Fruit fly (Drosophila melanogaster) whole organism, prepupa: ENCODE measurements around the gene bib.

Experiments
- CG10631 ChIP-seq: fragments of 200-800 bp; sonication (Bioruptor generic); optimal IDR thresholded peaks from 2 replicates; lab custom pipeline; 2016; ENCODE audit warnings: missing biosample characterization, missing genetic modification characterization
- CG10669 ChIP-seq: fragments of 200-800 bp; sonication (Bioruptor generic); optimal IDR thresholded peaks from 3 replicates; lab custom pipeline; 2018; ENCODE audit warnings: missing biosample characterization, mild to moderate bottlenecking, missing genetic modification characterization, moderate library complexity
- CG15336 ChIP-seq: fragments of 200-800 bp; sonication (Bioruptor generic); IDR thresholded peaks from 2 replicates; pipeline ENCODE4 v1.3.6; 2022; ENCODE audit warnings: missing biosample characterization, missing genetic modification characterization
- CG16779 ChIP-seq: fragments of 200-800 bp; sonication (Bioruptor generic); optimal IDR thresholded peaks from 3 replicates; lab custom pipeline; 2017; ENCODE audit warnings: missing biosample characterization, mild to moderate bottlenecking, missing genetic modification characterization
- CG31627 ChIP-seq: fragments of 200-800 bp; sonication (Bioruptor generic); optimal IDR thresholded peaks from 3 replicates; lab custom pipeline; 2016; ENCODE audit warnings: missing biosample characterization, missing genetic modification characterization
- CG4318 ChIP-seq: fragments of 200-800 bp; sonication (Bioruptor generic); optimal IDR thresholded peaks from 3 replicates; lab custom pipeline; 2017; ENCODE audit warnings: missing biosample characterization, mild to moderate bottlenecking, missing genetic modification characterization
- CG6163 ChIP-seq: fragments of 200-800 bp; sonication (Bioruptor generic); IDR thresholded peaks from 3 replicates; pipeline ENCODE4 v1.3.6; 2022; ENCODE audit warnings: missing biosample characterization, missing genetic modification characterization
- CG6276 ChIP-seq: fragments of 200-800 bp; sonication (Bioruptor generic); optimal IDR thresholded peaks from 2 replicates; lab custom pipeline; 2017; ENCODE audit warnings: missing biosample characterization, mild to moderate bottlenecking, missing genetic modification characterization
- CG6808 ChIP-seq: fragments of 200-800 bp; sonication (Bioruptor generic); optimal IDR thresholded peaks from 3 replicates; lab custom pipeline; 2017; ENCODE audit warnings: missing biosample characterization, missing genetic modification characterization, mild to moderate bottlenecking, moderate library complexity, missing genetic modification reagents
- CG8632 ChIP-seq: fragments of 200-800 bp; sonication (Bioruptor generic); optimal IDR thresholded peaks from 3 replicates; lab custom pipeline; 2016; ENCODE audit warnings: missing biosample characterization, missing genetic modification characterization
- Hr39 ChIP-seq: fragments of 200-800 bp; sonication (Bioruptor generic); optimal IDR thresholded peaks from 2 replicates; lab custom pipeline; 2016; ENCODE audit warnings: missing biosample characterization, missing genetic modification characterization
- Hr4 ChIP-seq: fragments of 200-800 bp; sonication (Bioruptor generic); optimal IDR thresholded peaks from 3 replicates; lab custom pipeline; 2016; ENCODE audit warnings: missing biosample characterization, missing genetic modification characterization
- OdsH ChIP-seq: fragments of 200-800 bp; sonication (Bioruptor generic); optimal IDR thresholded peaks from 3 replicates; lab custom pipeline; 2016; ENCODE audit warnings: missing biosample characterization, missing genetic modification characterization
- Smox ChIP-seq: fragments of 200-800 bp; sonication (Bioruptor generic); optimal IDR thresholded peaks from 3 replicates; lab custom pipeline; 2016; ENCODE audit warnings: missing biosample characterization, missing genetic modification characterization
- Sox14 ChIP-seq: fragments of 200-800 bp; sonication (Bioruptor generic); optimal IDR thresholded peaks from 3 replicates; lab custom pipeline; 2016; ENCODE audit warnings: missing biosample characterization, missing genetic modification characterization
- Sox15 ChIP-seq: fragments of 200-800 bp; sonication (Bioruptor generic); optimal IDR thresholded peaks from 3 replicates; lab custom pipeline; 2016; ENCODE audit warnings: missing biosample characterization, missing genetic modification characterization
- achi ChIP-seq: fragments of 200-800 bp; sonication (Bioruptor generic); optimal IDR thresholded peaks from 3 replicates; lab custom pipeline; 2016; ENCODE audit warnings: missing biosample characterization, missing genetic modification characterization
- cyc ChIP-seq: fragments of 200-800 bp; sonication (Bioruptor generic); optimal IDR thresholded peaks from 3 replicates; lab custom pipeline; 2016; ENCODE audit warnings: missing biosample characterization, missing genetic modification characterization
- eg ChIP-seq: fragments of 200-800 bp; sonication (Bioruptor generic); IDR thresholded peaks from 3 replicates; pipeline ENCODE4 v1.3.6; 2022; ENCODE audit warnings: missing biosample characterization, missing genetic modification characterization
- lz ChIP-seq: fragments of 200-800 bp; sonication (Bioruptor generic); optimal IDR thresholded peaks from 3 replicates; lab custom pipeline; 2016; ENCODE audit warnings: missing biosample characterization, missing genetic modification characterization
- net ChIP-seq: fragments of 200-800 bp; sonication (Bioruptor generic); optimal IDR thresholded peaks from 3 replicates; lab custom pipeline; 2016; ENCODE audit warnings: missing biosample characterization, missing genetic modification characterization
- pdm3 ChIP-seq: fragments of 200-800 bp; sonication (Bioruptor generic); optimal IDR thresholded peaks from 3 replicates; lab custom pipeline; 2016; ENCODE audit warnings: missing biosample characterization, missing genetic modification characterization
- svp ChIP-seq: fragments of 200-800 bp; sonication (Bioruptor generic); peaks from one replicate; lab custom pipeline; 2016; ENCODE audit warnings: missing biosample characterization, missing genetic modification characterization
- topi ChIP-seq: fragments of 200-800 bp; sonication (Bioruptor generic); optimal IDR thresholded peaks from 3 replicates; lab custom pipeline; 2016; ENCODE audit warnings: missing biosample characterization, missing genetic modification characterization
- vri ChIP-seq: fragments of 200-800 bp; sonication (Bioruptor generic); optimal IDR thresholded peaks from 3 replicates; lab custom pipeline; 2016; ENCODE audit warnings: missing biosample characterization, mild to moderate bottlenecking, missing genetic modification characterization

Gene bib

dm6 chr2L:10035786-10036364 lies 51.4 kb downstream of the bib start (continued):
- TF ChIP-seq vri (GFP tag; lab: Kevin White, UChicago) (peak; percentile 16), Hr39 (GFP tag; lab: Kevin White, UChicago) (no peak), Sox15 (no peak), Smox (GFP tag; lab: Kevin White, UChicago) (no peak), CG31627 (GFP tag; lab: Kevin White, UChicago) (no peak), eg (GFP tag; lab: Robert Waterston, UW) (peak; percentile 53; the same call in 2 of the 3 replicates), svp (GFP tag; lab: Kevin White, UChicago) (peak; percentile 11), CG10631 (GFP tag; lab: Kevin White, UChicago) (peak; percentile 33), CG10669 (GFP tag; lab: Kevin White, UChicago) (peak; percentile 42), CG8632 (GFP tag; lab: Kevin White, UChicago) (peak; percentile 52), net (GFP tag; lab: Kevin White, UChicago) (peak; percentile 56), CG4318 (GFP tag; lab: Kevin White, UChicago) (peak; percentile 4), lz (no peak), CG6808 (GFP tag; lab: Kevin White, UChicago) (peak; percentile 27), Sox14 (GFP tag; lab: Kevin White, UChicago) (peak; percentile 3), CG6163 (GFP tag; lab: Robert Waterston, UW) (peak; percentile 46; the same call in 1 of the 3 replicates), CG16779 (tag; lab: Kevin White, UChicago) (no peak), OdsH (GFP tag; lab: Kevin White, UChicago) (peak; percentile 48), pdm3 (GFP tag; lab: Kevin White, UChicago) (peak; percentile 45), Hr4 (GFP tag; lab: Kevin White, UChicago) (peak; percentile 63), CG6276 (GFP tag; lab: Kevin White, UChicago) (peak; percentile 36), CG15336 (GFP tag; lab: Robert Waterston, UW) (0 out of 2 replicates have a peak, but pooled peaks have one; percentile 55), topi (GFP tag; lab: Kevin White, UChicago) (no peak), cyc (no peak), achi (GFP tag; lab: Kevin White, UChicago) (peak; percentile 42)
